Worm (Caenorhabditis elegans) whole organism, L4/young adult: Measurements from ENCODE around the gene gtf-2E2.
"Not testable (repeated sequence)": the region's sequence is repeated elsewhere in the genome, so short reads cannot be mapped to it uniquely, and the experiment has no call there.

ENCODE experiments used
- W03F9.2 ChIP-seq: fragments of 150-350 bp; optimal IDR thresholded peaks from 2 replicates; lab custom pipeline; 2014; ENCODE audit warnings: missing biosample characterization, missing genetic modification characterization
- dao-5 ChIP-seq: sonication (generic microtip); optimal IDR thresholded peaks from 2 replicates; lab custom pipeline; 2016; ENCODE audit warnings: missing genotype, missing genetic modification characterization, moderate library complexity, missing compliant biosample characterization
- him-1 ChIP-seq: sonication (generic microtip); optimal IDR thresholded peaks from 2 replicates; lab custom pipeline; 2016; ENCODE audit warnings: missing genotype, missing genetic modification reagents, missing genetic modification characterization, missing compliant biosample characterization

The gtf-2E2 gene

DNA sequence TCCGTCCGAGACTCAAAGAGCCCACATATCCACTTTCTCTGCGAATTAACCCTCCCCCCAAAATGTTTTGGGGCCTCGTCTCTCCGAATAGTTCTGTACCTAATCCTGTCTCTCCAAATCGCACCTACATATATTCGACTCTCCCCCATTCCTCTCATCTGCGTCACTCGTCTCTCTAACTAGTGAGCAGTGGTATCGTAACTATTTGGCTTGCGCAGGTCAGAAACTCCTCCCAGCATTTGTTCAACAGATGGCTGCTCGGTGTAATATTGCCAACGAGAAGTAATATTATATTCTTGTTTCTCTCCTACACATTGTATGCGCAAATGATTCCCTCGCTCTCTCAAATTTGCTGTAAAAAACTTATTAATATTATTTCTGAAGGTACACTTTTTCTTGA lies 13.3 kb upstream of the gtf-2E2 start, which contains the start of gene F54D5.24:
TSS of gene F54D5.24 (plus strand) at position 316 of the 400 bp plus-strand sequence.
- TF ChIP-seq him-1 (tag; lab: Kevin White, UChicago) (no peak), W03F9.2 (no peak), dao-5 (tag; lab: Kevin White, UChicago) (no peak)

DNA sequence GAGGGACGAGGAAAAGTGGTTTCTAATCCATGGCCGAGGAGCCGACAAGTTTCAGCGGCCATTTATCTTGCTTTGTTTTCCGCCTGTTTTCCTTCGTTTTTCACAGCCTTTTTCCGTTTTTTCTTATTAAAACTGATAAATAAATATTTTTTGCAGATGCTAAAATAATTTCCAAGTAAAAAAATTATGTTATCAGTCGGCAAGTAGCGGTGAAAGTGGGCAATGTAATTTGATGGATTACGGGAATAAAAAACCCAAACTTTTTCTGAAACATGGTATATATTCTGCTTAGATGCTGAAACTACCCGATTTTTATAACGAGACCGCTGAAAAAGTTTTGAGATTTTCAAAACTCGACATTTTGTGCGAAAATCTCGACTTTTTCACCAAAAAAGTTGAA lies 9.7 kb upstream of the gtf-2E2 start, which contains the start of gene dhgd-1:
TSS of gene dhgd-1 (minus strand) at position 101 of the 400 bp plus-strand sequence.
- TF ChIP-seq W03F9.2; dao-5 (tag; lab: Kevin White, UChicago); him-1 (tag; lab: Kevin White, UChicago): not testable (repeated sequence)

DNA sequence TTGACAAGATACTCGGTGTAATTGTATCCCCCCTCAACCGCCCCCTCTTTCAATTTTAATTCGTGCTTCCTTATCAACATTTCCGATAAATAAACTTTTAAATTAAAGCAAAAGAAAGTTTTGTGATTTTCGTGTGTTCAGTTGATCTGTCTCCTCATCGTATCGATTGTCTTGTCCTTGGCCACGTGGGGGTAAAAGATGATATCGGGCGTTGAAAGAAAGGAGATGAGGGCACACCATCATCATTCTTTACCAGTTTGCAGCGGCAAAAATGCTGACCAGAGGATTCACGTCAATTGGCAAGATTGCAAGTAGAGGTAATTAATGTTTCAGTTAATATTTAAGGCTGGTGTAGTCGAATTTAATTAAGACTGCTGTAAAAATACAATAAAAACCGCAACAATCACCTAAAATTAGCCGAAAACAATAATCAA lies 5.0 kb upstream of the gtf-2E2 start, which contains the start of gene F54D5.7:
TSS of gene F54D5.7 (plus strand) at position 264 of the 434 bp plus-strand sequence.
- TF ChIP-seq W03F9.2 (peak; percentile 30), him-1 (tag; lab: Kevin White, UChicago) (no peak), dao-5 (tag; lab: Kevin White, UChicago) (no peak)

DNA sequence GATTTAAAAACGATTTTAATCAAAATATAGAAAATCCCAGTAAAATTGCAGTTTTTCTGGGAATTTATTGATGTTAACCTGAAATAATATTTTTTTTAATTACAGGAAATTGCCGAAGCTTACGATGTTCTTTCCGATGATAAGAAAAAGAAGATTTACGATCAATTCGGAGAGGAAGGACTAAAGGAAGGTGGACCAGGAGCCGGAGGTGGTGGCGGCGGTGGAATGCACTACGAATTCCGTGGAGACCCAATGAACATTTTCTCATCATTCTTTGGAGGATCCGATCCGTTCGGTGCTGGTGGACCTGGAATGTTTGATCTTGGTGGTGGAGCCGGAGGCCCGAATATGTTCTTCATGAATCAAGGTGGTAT lies 3.6 kb upstream of the gtf-2E2 start:
- TF ChIP-seq him-1 (tag; lab: Kevin White, UChicago) (no peak), dao-5 (tag; lab: Kevin White, UChicago) (no peak), W03F9.2 (no peak)

DNA sequence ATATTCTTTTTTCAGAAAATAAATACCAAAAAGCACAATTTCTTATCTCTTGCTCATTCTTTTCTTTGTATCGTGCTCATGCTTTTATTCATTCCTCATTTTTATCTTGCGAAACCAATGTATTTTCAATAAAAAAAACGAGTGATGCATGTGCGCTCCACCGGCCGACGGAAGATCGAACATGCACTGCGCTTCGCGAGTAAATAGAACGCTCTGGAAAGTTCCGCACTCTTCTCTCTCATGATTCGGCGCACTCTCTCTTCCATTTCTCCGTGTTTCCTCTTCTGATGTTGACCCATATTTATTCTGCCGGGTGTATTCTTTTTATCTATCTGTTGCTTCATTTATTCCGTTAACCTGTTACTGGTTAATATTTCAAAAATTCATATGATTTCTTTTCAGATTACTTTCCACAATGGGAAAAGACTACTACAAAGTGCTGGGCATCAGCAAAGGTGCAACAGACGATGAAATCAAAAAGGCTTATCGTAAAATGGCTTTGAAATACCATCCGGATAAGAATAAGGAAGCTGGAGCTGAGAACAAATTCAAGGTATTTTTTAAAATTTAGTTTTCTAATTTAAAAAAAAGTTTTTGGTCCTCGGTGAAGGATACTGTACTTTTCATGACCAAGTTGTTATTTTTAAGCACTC lies 3.1 kb upstream of the gtf-2E2 start, which contains the start of gene dnj-13:
TSS of gene dnj-13 (plus strand) at position 403 of the 653 bp plus-strand sequence.
- TF ChIP-seq W03F9.2 = peak; percentile 83
- TF ChIP-seq him-1 (tag; lab: Kevin White, UChicago) = peak; percentile 73
- TF ChIP-seq dao-5 (tag; lab: Kevin White, UChicago) = peak; percentile 36

DNA sequence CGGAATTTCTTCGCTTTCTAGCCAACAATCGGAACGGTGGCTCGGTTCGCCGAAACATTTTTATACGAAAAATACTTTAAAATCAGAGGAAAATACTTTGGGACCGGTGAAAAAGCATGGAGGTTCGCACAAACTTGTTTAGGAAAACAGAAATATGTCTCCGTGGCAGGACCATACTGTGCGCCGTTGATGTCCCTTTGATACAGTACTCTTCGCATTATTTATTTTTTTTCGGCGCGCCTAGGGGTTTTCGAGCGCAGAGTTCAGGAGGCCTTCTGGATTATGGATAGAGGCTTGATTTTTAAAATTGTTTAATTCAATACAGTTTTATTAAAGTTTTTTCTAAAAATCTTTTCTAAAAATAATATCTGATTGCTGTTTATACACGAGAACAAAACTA lies 2.4 kb upstream of the gtf-2E2 start, which contains the start of gene F54D5.9:
TSS of gene F54D5.9 (minus strand) at position 115 of the 400 bp plus-strand sequence.
- no peak for TF ChIP-seq him-1 (tag; lab: Kevin White, UChicago)
- TF ChIP-seq W03F9.2 = no peak
- no peak for TF ChIP-seq dao-5 (tag; lab: Kevin White, UChicago)

DNA sequence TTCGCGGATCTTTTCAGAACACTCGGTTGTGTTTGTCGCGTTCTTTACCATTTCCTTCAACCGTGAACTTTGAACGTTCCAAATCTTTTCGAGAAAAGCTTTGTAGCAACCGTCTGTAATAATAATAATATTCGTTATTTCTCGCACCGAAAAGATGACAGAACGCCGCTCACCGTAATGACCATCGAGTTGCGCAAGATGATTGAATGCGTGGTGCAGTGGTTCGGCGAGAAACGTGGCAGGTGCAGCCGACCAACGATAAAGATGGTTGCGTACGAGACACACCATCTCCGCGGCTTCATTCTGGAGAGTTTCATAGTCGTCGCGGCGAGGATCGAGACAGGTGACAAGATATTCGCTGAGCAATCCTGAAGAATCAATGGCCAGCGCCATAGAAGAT lies 663 bp upstream of the gtf-2E2 start:
- no peak for TF ChIP-seq W03F9.2
- no peak for TF ChIP-seq dao-5 (tag; lab: Kevin White, UChicago)
- TF ChIP-seq him-1 (tag; lab: Kevin White, UChicago) = no peak

DNA sequence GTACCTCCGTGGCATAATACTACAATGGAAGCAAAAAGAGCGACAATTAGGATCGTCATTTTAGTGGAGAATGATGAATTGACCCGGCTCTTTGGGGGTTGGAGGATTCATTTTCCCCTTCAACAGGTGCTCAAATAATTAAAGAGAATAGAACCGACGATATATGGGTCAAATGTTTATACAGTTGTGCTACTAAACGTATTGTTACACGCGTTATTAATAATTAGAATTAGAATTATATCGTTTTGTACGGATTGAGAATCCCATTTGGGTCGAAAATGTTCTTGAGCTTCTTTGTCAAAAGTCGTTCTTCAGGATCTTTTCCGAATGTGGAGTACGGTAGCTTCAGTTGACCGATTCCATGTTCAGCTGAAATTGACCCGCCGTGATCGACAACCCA lies 3.6 kb downstream of the gtf-2E2 start, which contains the start of gene Y62F5A.9:
TSS of gene Y62F5A.9 (minus strand) at position 101 of the 400 bp plus-strand sequence.
- no peak for TF ChIP-seq dao-5 (tag; lab: Kevin White, UChicago)
- TF ChIP-seq him-1 (tag; lab: Kevin White, UChicago) = no peak
- TF ChIP-seq W03F9.2 = no peak

DNA sequence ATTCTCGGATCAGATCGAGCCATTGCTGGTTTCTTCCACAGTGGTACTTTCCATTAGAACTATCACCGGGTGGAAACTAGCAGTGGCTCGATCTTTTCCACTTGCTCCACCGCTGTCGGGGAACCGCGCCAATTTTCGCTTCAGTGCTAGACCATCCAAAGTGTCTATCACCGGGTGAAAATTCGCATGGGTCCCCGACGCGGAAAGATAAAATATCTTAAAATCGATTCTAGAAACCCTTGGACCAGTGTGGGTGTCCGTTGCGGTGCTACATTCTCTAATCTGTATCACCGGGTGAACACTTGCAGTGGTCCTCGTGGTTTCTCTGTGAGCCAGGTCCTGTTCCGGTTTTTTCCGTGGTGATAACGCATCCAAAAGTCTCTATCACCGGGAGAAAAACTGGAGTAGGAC lies 4.7 kb downstream of the gtf-2E2 start:
- TF ChIP-seq him-1 (tag; lab: Kevin White, UChicago) (no peak), W03F9.2 (no peak), dao-5 (tag; lab: Kevin White, UChicago) (no peak)

DNA sequence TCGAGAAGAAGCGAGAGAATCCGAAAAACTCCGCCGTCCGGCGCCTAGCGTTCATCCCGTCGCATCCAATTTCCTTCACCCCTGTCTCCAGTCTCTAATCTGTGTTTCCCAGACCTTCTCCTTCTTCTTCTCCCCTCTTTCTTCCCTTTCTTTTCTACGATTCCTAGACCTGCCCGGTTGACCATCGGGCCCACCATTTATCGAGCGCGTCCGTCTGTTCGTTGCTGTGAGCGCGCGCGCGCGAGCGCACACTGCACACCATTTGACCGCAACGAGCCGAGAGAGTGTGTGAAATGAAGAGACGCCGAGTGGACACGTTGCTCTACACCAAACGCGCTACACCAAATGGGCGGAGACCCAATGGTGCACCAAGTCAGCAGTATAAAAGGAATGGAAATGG lies 5.2 kb downstream of the gtf-2E2 start:
- TF ChIP-seq W03F9.2 (no peak), him-1 (tag; lab: Kevin White, UChicago) (no peak), dao-5 (tag; lab: Kevin White, UChicago) (no peak)

DNA sequence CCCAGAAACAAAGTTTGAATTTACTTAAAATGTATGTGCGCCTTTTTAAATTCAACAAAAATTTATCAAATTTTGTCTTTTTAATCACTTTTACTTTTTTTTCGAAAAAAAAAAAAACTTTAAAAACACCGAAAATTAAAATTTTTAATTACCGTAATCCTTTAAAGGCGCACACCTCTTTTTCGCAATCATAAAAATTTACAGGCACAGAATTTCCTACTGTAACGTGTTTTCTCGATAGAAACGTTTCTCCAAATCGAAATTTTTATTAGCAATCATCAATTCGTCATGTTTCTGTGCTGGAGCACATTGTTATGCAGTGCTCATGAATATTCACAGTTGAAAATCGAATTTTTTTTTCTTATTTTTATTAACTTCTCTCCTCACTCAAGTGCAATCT lies 5.8 kb downstream of the gtf-2E2 start:
- TF ChIP-seq W03F9.2 (no peak), him-1 (tag; lab: Kevin White, UChicago) (no peak), dao-5 (tag; lab: Kevin White, UChicago) (no peak)

DNA sequence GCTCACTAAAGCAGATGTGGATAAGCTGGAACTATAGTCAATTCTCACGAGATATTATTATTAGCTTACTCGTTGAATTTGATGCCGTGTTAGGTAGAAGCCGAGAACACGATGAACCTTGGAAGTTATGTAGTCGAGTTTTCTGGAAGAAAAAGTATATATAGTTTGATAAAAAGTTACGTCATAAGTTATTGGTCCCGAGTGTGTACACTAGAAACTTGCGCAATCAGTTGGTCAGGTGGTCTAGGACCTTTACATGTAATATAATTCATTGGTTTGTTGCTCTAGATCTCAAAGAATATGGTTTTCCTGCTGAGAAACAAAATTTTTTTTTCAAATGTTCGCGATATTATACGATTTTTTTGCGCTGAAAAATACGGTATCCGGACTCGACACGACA lies 6.4 kb downstream of the gtf-2E2 start:
- TF ChIP-seq W03F9.2 (no peak), dao-5 (tag; lab: Kevin White, UChicago) (no peak), him-1 (tag; lab: Kevin White, UChicago) (no peak)

DNA sequence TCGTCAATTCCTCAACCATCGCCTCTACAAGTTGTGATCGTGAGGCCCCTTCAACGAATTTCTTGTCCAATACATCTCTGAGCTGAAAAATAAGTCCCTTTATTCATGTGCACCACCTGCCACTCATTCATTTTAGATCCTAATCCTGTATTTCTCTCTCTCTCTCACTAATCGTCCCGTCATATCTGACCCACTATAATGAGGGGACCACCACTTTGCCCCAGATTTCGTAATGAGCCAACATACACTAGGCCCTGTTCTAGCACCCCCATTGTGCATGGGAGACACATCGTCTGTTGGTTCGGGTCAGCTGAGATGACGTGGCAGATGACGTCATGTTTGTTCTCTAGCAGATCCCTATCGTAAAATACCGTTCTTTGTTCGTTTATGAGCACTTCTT lies 6.9 kb downstream of the gtf-2E2 start:
- TF ChIP-seq W03F9.2 (no peak), him-1 (tag; lab: Kevin White, UChicago) (no peak), dao-5 (tag; lab: Kevin White, UChicago) (no peak)

DNA sequence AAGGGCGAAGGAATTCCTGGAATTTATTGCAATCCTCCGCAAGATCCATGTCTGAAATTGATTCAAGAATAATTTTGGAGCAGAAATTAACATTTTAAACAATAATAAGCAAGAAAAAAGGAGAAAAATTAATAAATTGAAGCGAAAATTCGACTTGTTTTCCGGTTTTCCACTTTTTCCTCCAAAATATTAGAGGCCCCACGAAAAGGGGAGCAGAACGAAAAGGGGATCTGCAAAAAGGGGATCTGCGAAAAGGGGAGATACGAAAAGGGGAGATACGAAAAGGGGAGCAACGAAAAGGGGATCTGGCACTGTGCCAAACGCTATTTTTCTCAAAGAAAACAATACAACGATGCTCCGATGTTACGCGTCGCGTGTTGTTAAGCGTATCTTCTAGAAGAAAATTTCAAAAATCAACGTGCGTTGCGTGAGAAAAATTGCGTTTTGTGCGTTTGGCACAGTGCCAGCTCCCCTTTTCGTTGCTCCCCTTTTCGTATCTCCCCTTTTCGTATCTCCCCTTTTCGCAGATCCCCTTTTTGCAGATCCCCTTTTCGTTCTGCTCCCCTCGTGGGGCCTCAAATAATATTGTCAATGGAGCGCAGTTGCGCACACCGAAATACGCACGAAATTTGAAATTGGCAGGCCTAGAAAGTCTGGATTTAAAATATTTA lies 7.7 kb downstream of the gtf-2E2 start, which contains the start of gene Y62F5A.12:
TSS of gene Y62F5A.12 (minus strand) at position 51 of the 671 bp plus-strand sequence.
- TF ChIP-seq him-1 (tag; lab: Kevin White, UChicago) (peak; percentile 62), W03F9.2 (peak; percentile 57)
